Worm (Caenorhabditis elegans) whole organism, young adult: ENCODE data around the gene swt-5.

Source experiments
- B0261.1 ChIP-seq: sonication (generic microtip); optimal IDR thresholded peaks from 2 replicates; lab custom pipeline; 2016; ENCODE audit warnings: mild to moderate bottlenecking, missing genetic modification characterization, moderate library complexity, missing compliant biosample characterization
- C06A6.2 ChIP-seq: fragments of 200-800 bp; sonication (Bioruptor generic); conservative IDR thresholded peaks from 2 replicates; pipeline ENCODE4 v1.3.6; 2022; ENCODE audit warnings: missing genetic modification characterization, missing compliant biosample characterization
- F39B2.1 ChIP-seq: fragments of 200-800 bp; sonication (Bioruptor generic); IDR thresholded peaks from 2 replicates; pipeline ENCODE4 v1.3.6; 2022; ENCODE audit warnings: missing genetic modification reagents, missing genetic modification characterization, missing compliant biosample characterization
- F52B5.7 ChIP-seq: sonication (generic microtip); optimal IDR thresholded peaks from 2 replicates; lab custom pipeline; 2016; ENCODE audit warnings: mild to moderate bottlenecking, missing genetic modification characterization, missing compliant biosample characterization
- K11D2.4 ChIP-seq: fragments of 200-800 bp; sonication (Bioruptor generic); IDR thresholded peaks from 2 replicates; pipeline ENCODE4 v1.3.6; 2022; ENCODE audit warnings: missing genetic modification reagents, missing genetic modification characterization, missing compliant biosample characterization
- T07F8.4 ChIP-seq: sonication (generic microtip); optimal IDR thresholded peaks from 2 replicates; lab custom pipeline; 2016; ENCODE audit warnings: mild to moderate bottlenecking, missing genetic modification characterization, moderate library complexity, missing compliant biosample characterization
- Y53G8AR.9 ChIP-seq: fragments of 200-800 bp; sonication (Bioruptor generic); conservative IDR thresholded peaks from 2 replicates; pipeline ENCODE4 v1.3.6; 2022; ENCODE audit warnings: missing genetic modification reagents, missing genetic modification characterization, missing compliant biosample characterization
- Y95B8A.8 ChIP-seq: fragments of 200-800 bp; sonication (Bioruptor generic); IDR thresholded peaks from 2 replicates; pipeline ENCODE4 v1.3.6; 2022; ENCODE audit warnings: missing genetic modification reagents, missing genetic modification characterization, missing compliant biosample characterization
- aptf-2 ChIP-seq: fragments of 200-800 bp; sonication (Bioruptor generic); conservative IDR thresholded peaks from 2 replicates; pipeline ENCODE4 v1.3.6; 2022; ENCODE audit warnings: missing genetic modification reagents, missing genetic modification characterization, missing compliant biosample characterization
- atf-7 ChIP-seq: sonication (generic microtip); optimal IDR thresholded peaks from 2 replicates; lab custom pipeline; 2017; ENCODE audit warnings: mild to moderate bottlenecking, missing genetic modification characterization, missing compliant biosample characterization
- attf-5 ChIP-seq: fragments of 200-800 bp; sonication (Bioruptor generic); optimal IDR thresholded peaks from 2 replicates; lab custom pipeline; 2018; ENCODE audit warnings: mild to moderate bottlenecking, missing genetic modification characterization, missing compliant biosample characterization
- attf-6 ChIP-seq: fragments of 200-800 bp; sonication (Bioruptor generic); IDR thresholded peaks from 2 replicates; pipeline ENCODE4 v1.3.6; 2022; ENCODE audit warnings: missing genetic modification reagents, missing genetic modification characterization, missing compliant biosample characterization
- bed-2 ChIP-seq: fragments of 200-800 bp; sonication (Bioruptor generic); IDR thresholded peaks from 2 replicates; pipeline ENCODE4 v1.3.6; 2022; ENCODE audit warnings: missing genetic modification reagents, missing genetic modification characterization, missing compliant biosample characterization
- cebp-2 ChIP-seq: fragments of 200-800 bp; sonication (Bioruptor generic); IDR thresholded peaks from 2 replicates; pipeline ENCODE4 v1.3.6; 2022; ENCODE audit warnings: missing genetic modification characterization, missing compliant biosample characterization
- ceh-58 ChIP-seq: fragments of 200-800 bp; sonication (Bioruptor generic); IDR thresholded peaks from 2 replicates; pipeline ENCODE4 v1.3.6; 2022; ENCODE audit warnings: missing genetic modification characterization, missing compliant biosample characterization
- ceh-79 ChIP-seq: sonication (generic microtip); optimal IDR thresholded peaks from 2 replicates; lab custom pipeline; 2017; ENCODE audit warnings: mild to moderate bottlenecking, missing genetic modification characterization, missing compliant biosample characterization
- die-1 ChIP-seq: sonication (generic microtip); optimal IDR thresholded peaks from 2 replicates; lab custom pipeline; 2016; ENCODE audit warnings: missing genotype, mild to moderate bottlenecking, missing genetic modification characterization, missing compliant biosample characterization
- dpff-1 ChIP-seq: sonication (generic microtip); optimal IDR thresholded peaks from 2 replicates; lab custom pipeline; 2017; ENCODE audit warnings: mild to moderate bottlenecking, missing genetic modification characterization, missing compliant biosample characterization
- dpl-1 ChIP-seq: fragments of 150-350 bp; optimal IDR thresholded peaks from 2 replicates; lab custom pipeline; 2014; ENCODE audit warnings: missing biosample characterization, missing genetic modification reagents, missing genetic modification characterization
- egl-18 ChIP-seq: fragments of 200-800 bp; sonication (Bioruptor generic); IDR thresholded peaks from 2 replicates; pipeline ENCODE4 v1.3.6; 2022; ENCODE audit warnings: missing genetic modification reagents, missing genetic modification characterization, missing compliant biosample characterization
- egl-44 ChIP-seq: fragments of 200-800 bp; sonication (Bioruptor generic); IDR thresholded peaks from 2 replicates; pipeline ENCODE4 v1.3.6; 2022; ENCODE audit warnings: missing genetic modification reagents, missing genetic modification characterization, missing compliant biosample characterization
- ets-4 ChIP-seq: fragments of 200-800 bp; sonication (Bioruptor generic); optimal IDR thresholded peaks from 2 replicates; lab custom pipeline; 2018; ENCODE audit warnings: mild to moderate bottlenecking, missing genetic modification characterization, missing compliant biosample characterization
- gei-17 ChIP-seq: fragments of 200-800 bp; sonication (Bioruptor generic); optimal IDR thresholded peaks from 2 replicates; lab custom pipeline; 2018; ENCODE audit warnings: mild to moderate bottlenecking, missing genetic modification characterization, missing compliant biosample characterization
- hlh-12 ChIP-seq: sonication (generic microtip); optimal IDR thresholded peaks from 2 replicates; lab custom pipeline; 2016; ENCODE audit warnings: missing genetic modification characterization, missing compliant biosample characterization
- hmg-1.2 ChIP-seq: fragments of 200-800 bp; sonication (Bioruptor generic); IDR thresholded peaks from 2 replicates; pipeline ENCODE4 v1.3.6; 2022; ENCODE audit warnings: missing genetic modification reagents, missing genetic modification characterization, missing compliant biosample characterization
- hsf-1 ChIP-seq: fragments of 200-800 bp; sonication (Bioruptor generic); IDR thresholded peaks from 2 replicates; pipeline ENCODE4 v1.3.6; 2022; ENCODE audit warnings: missing genetic modification reagents, missing genetic modification characterization, missing compliant biosample characterization
- lag-1 ChIP-seq: fragments of 200-800 bp; sonication (Bioruptor generic); IDR thresholded peaks from 2 replicates; pipeline ENCODE4 v1.3.6; 2022; ENCODE audit warnings: missing genetic modification reagents, missing genetic modification characterization, missing compliant biosample characterization
- let-526 ChIP-seq: fragments of 200-800 bp; sonication (Bioruptor generic); IDR thresholded peaks from 2 replicates; pipeline ENCODE4 v1.3.6; 2022; ENCODE audit warnings: missing genetic modification reagents, missing genetic modification characterization, missing compliant biosample characterization
- lin-40 ChIP-seq: sonication (generic microtip); optimal IDR thresholded peaks from 2 replicates; lab custom pipeline; 2016; ENCODE audit warnings: missing genetic modification characterization, mild to moderate bottlenecking, missing compliant biosample characterization, missing genotype, missing genetic modification reagents
- lin-54 ChIP-seq: fragments of 200-800 bp; sonication (Bioruptor generic); optimal IDR thresholded peaks from 2 replicates; lab custom pipeline; 2018; ENCODE audit warnings: mild to moderate bottlenecking, missing genetic modification characterization, missing compliant biosample characterization
- lsl-1 ChIP-seq: fragments of 200-800 bp; sonication (Bioruptor generic); optimal IDR thresholded peaks from 2 replicates; lab custom pipeline; 2018; ENCODE audit warnings: mild to moderate bottlenecking, missing genetic modification characterization, moderate library complexity, missing compliant biosample characterization
- lsy-27 ChIP-seq: sonication (generic microtip); optimal IDR thresholded peaks from 2 replicates; lab custom pipeline; 2017; ENCODE audit warnings: missing genetic modification characterization, mild to moderate bottlenecking, missing compliant biosample characterization, antibody characterized with exemption, missing genotype, borderline replicate concordance; ENCODE audit not compliant: insufficient read depth
- madf-6 ChIP-seq: fragments of 200-800 bp; sonication (Bioruptor generic); IDR thresholded peaks from 2 replicates; pipeline ENCODE4 v1.3.6; 2022; ENCODE audit warnings: missing genetic modification reagents, missing genetic modification characterization, missing compliant biosample characterization
- madf-8 ChIP-seq: fragments of 200-800 bp; sonication (Bioruptor generic); conservative IDR thresholded peaks from 2 replicates; pipeline ENCODE4 v1.3.6; 2022; ENCODE audit warnings: missing genetic modification reagents, missing genetic modification characterization, missing compliant biosample characterization
- nfya-2 ChIP-seq: fragments of 200-800 bp; sonication (Bioruptor generic); IDR thresholded peaks from 2 replicates; pipeline ENCODE4 v1.3.6; 2022; ENCODE audit warnings: missing genetic modification reagents, missing genetic modification characterization, missing compliant biosample characterization
- nhr-120 ChIP-seq: fragments of 200-800 bp; sonication (Bioruptor generic); IDR thresholded peaks from 2 replicates; pipeline ENCODE4 v1.3.6; 2022; ENCODE audit warnings: missing genetic modification characterization, missing compliant biosample characterization
- nhr-80 ChIP-seq: sonication (generic microtip); optimal IDR thresholded peaks from 2 replicates; lab custom pipeline; 2016; ENCODE audit warnings: missing genetic modification characterization, missing compliant biosample characterization
- rcor-1 ChIP-seq: fragments of 200-800 bp; sonication (Bioruptor generic); IDR thresholded peaks from 2 replicates; pipeline ENCODE4 v1.3.6; 2022; ENCODE audit warnings: missing genetic modification reagents, missing genetic modification characterization, missing compliant biosample characterization
- snpc-1.3 ChIP-seq: sonication (generic microtip); optimal IDR thresholded peaks from 2 replicates; lab custom pipeline; 2017; ENCODE audit warnings: missing genetic modification characterization, mild to moderate bottlenecking, missing compliant biosample characterization, antibody characterized with exemption, moderate library complexity, missing genotype, missing genetic modification reagents; ENCODE audit not compliant: insufficient read depth
- tlf-1 ChIP-seq: fragments of 200-800 bp; sonication (Bioruptor generic); optimal IDR thresholded peaks from 2 replicates; lab custom pipeline; 2018; ENCODE audit warnings: mild to moderate bottlenecking, missing genetic modification characterization, missing compliant biosample characterization
- unc-62 ChIP-seq: fragments of 150-350 bp; optimal IDR thresholded peaks from 2 replicates; lab custom pipeline; 2014; ENCODE audit warnings: missing biosample characterization, missing genetic modification reagents, missing genetic modification characterization
- zfh-2 ChIP-seq: fragments of 200-800 bp; sonication (Bioruptor generic); conservative IDR thresholded peaks from 2 replicates; pipeline ENCODE4 v1.3.6; 2022; ENCODE audit warnings: missing genetic modification reagents, missing genetic modification characterization, missing compliant biosample characterization
- ztf-22 ChIP-seq: fragments of 200-800 bp; sonication (Bioruptor generic); optimal IDR thresholded peaks from 2 replicates; lab custom pipeline; 2018; ENCODE audit warnings: mild to moderate bottlenecking, missing genetic modification characterization, moderate library complexity, missing compliant biosample characterization
- ztf-25 ChIP-seq: fragments of 200-800 bp; sonication (Bioruptor generic); IDR thresholded peaks from 2 replicates; pipeline ENCODE4 v1.3.6; 2022; ENCODE audit warnings: missing genetic modification reagents, missing genetic modification characterization, missing compliant biosample characterization
- ztf-6 ChIP-seq: fragments of 200-800 bp; sonication (Bioruptor generic); IDR thresholded peaks from 2 replicates; pipeline ENCODE4 v1.3.6; 2022; ENCODE audit warnings: missing genetic modification reagents, missing genetic modification characterization, missing compliant biosample characterization

The swt-5 gene

DNA sequence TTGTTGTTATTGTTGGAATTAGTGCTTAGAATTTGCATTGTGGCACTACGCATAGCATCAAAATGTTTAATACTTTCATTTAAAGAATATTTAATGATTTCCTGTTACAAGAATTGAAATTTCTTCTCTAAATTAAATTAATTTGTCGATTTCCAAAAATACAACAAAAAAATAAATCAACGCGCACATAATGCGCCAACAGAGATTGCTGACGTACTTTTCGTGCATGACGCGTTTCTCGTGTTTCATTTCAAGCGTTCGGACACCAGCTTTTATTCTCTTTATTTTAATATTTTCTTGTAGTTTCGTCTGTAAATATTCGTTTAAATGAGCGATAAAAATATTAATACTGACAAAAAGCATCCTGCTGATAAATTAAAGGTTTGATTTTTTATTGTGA is 12.4 kb downstream of the swt-5 start, which contains the start of gene eif-2Bdelta (continued):
- TF ChIP-seq lsy-27 (tag; lab: Kevin White, UChicago) (no peak), let-526 (no peak), cebp-2 (GFP tag; lab: Robert Waterston, UW) (no peak), gei-17 (no peak), hmg-1.2 (GFP tag; lab: Robert Waterston, UW) (0 out of 2 replicates have a peak, but pooled peaks have one; percentile 23), madf-6 (GFP tag; lab: Robert Waterston, UW) (peak; percentile 48; the same call in 1 of the 2 replicates), T07F8.4 (no peak), zfh-2 (GFP tag; lab: Robert Waterston, UW) (no peak), snpc-1.3 (no peak), hsf-1 (GFP tag; lab: Robert Waterston, UW) (no peak), egl-44 (GFP tag; lab: Robert Waterston, UW) (no peak), ceh-58 (GFP tag; lab: Robert Waterston, UW) (no peak), lsl-1 (GFP tag; lab: Kevin White, UChicago) (peak; percentile 21), nhr-80 (tag; lab: Kevin White, UChicago) (no peak), die-1 (tag; lab: Kevin White, UChicago) (no peak), dpff-1 (tag; lab: Kevin White, UChicago) (no peak), dpl-1 (no peak), F52B5.7 (tag; lab: Kevin White, UChicago) (no peak), lag-1 (no peak), B0261.1 (no peak), hlh-12 (no peak), Y95B8A.8 (no peak), C06A6.2 (no peak), tlf-1 (GFP tag; lab: Kevin White, UChicago) (no peak), rcor-1 (GFP tag; lab: Robert Waterston, UW) (no peak), bed-2 (GFP tag; lab: Robert Waterston, UW) (no peak), unc-62 (no peak), atf-7 (tag; lab: Kevin White, UChicago) (no peak), F39B2.1 (GFP tag; lab: Robert Waterston, UW) (no peak), attf-6 (GFP tag; lab: Robert Waterston, UW) (no peak), egl-18 (GFP tag; lab: Robert Waterston, UW) (no peak), attf-5 (no peak), K11D2.4 (GFP tag; lab: Robert Waterston, UW) (no peak), aptf-2 (no peak), nfya-2 (GFP tag; lab: Robert Waterston, UW) (no peak), ets-4 (no peak), madf-8 (no peak), ztf-22 (no peak), nhr-120 (no peak), ztf-25 (no peak), Y53G8AR.9 (GFP tag; lab: Robert Waterston, UW) (no peak), lin-40 (tag; lab: Kevin White, UChicago) (peak; percentile 62), ceh-79 (no peak), lin-54 (GFP tag; lab: Kevin White, UChicago) (peak; percentile 59), ztf-6 (GFP tag; lab: Robert Waterston, UW) (no peak)
